Fruit fly (Drosophila melanogaster): ENCODE measurements around the gene CG34269.

DNA sequence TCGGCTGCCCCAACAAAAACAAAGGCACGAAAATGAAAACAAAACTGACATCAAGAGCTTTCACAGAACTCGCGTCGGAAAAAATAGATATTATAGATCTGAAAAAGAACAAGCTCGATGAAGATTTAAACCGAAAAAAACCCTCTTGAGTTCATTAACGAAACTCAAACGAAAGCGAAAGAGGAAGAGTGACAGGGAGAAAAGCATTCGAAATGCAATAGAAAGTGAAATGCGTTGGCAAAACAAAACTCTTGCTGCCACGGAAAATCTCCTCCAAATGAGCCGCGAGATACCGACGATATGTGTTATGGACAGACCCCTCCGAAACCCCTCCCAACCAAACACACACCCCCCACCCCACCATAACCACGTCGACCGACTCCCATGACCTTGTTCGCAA is 11.6 kb upstream of the CG34269 start:
- no peak for TF ChIP-seq CG8159 (tag; optimal IDR thresholded peaks at IDR 0.05)
- no peak for TF ChIP-seq CG17806 (tag; optimal IDR thresholded peaks at IDR 0.05)
- TF ChIP-seq CG9948 (tag; optimal IDR thresholded peaks at IDR 0.05): no peak
- no peak for TF ChIP-seq CG12605 (GFP tag; IDR thresholded peaks at IDR 0.05)
- no peak for TF ChIP-seq CG10348 (GFP tag; IDR thresholded peaks at IDR 0.05)
- TF ChIP-seq gl (tag; optimal IDR thresholded peaks at IDR 0.05): no peak

Measured in whole organism, pupa.